Fruit fly (Drosophila melanogaster) ovary, adult (tissue): ENCODE measurements around the gene AlaRS-m.

Experiments used
- CG17801 ChIP-seq: fragments of 200-800 bp; optimal IDR thresholded peaks from 2 replicates; lab custom pipeline; 2019; ENCODE audit warnings: missing biosample characterization, mild to moderate bottlenecking, missing genetic modification characterization, moderate library complexity; ENCODE audit not compliant: partially characterized antibody

Gene AlaRS-m

DNA sequence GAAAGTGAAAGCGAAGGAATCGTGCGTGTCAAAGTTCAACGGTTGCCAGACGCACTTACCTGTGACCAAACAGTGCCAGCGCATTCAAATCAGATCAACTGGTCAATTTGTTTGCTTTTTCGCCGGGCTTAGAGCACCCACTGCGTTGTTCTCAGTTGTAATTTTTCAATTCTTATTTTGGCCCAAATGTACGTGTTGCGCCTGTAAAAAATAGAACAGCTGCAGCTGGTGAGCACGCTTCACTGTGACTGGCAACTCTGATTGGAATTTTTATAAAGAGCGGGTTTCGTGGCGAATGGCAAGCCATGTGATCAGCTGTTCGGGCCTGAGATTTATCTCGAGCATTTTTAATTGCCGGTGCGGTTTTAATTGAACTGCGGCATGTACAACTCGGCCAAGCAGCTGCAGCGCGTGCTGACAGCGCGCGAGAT, at the start of gene AlaRS-m, which contains the start of gene Fitm:
AlaRS-m (plus strand) TSS at position 285 of the 431 bp plus-strand sequence.
Fitm (minus strand) TSS at position 250 of the 431 bp plus-strand sequence.
- TF ChIP-seq CG17801 (GFP tag; lab: Kevin White, UChicago): peak; percentile 35

DNA sequence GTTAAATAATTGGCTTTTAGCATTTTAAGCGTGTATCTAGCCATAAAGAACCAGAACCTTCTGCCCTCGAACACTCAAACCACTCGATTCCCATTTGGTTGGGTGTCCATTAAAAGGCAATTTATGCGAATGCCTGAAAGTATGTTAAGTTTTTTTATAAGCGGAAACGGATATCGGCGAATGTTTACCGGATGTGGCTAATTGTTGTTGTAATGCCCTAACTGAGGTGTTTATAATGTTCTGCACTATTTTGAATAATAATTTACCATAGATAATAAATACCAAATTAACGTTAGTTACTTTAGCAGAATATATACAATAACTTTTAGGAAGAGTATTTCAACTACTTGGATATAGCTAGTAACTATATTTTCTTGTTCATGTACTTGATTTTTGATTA, 49.2 kb upstream of the AlaRS-m start:
- peak; percentile 33 for TF ChIP-seq CG17801 (GFP tag; lab: Kevin White, UChicago)

DNA sequence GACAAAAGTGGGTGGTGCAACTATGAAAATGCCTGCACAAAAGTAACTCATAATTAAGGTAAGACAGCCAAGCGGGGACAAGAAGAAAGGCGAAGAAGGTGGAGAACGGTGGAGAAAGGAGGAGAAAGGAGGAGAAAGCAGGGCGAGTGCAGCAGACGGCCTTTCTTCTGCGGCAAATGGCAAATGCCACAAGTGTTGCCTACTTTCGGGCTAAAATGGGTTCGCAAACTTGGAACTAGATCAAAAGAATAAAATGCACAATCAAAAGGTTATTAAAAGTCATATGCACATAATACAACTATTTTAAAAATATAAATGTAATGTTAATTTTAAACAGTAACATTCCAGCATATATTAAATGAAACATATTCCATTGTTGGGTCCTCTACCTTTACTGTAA, 43.8 kb upstream of the AlaRS-m start:
- TF ChIP-seq CG17801 (GFP tag; lab: Kevin White, UChicago): no peak

DNA sequence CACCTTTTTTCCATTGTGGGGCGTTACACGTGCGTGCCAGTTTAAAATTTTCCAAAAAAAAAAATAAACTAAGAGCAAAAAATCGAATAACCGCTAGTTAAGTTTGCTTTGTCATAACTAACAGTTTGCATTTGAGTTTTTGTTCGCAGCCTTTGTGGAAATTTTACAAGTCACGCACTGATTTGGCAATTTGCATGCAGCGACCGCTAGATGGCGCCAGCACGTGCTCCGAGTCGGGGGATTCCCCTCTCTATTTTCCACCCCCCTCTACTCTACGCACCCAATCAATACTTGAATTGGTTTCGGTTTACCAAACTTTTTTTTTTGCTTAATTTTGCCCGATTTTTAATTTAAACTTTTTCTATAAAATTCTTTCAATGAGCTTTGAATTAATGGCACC, 20.7 kb upstream of the AlaRS-m start:
- no peak for TF ChIP-seq CG17801 (GFP tag; lab: Kevin White, UChicago)

DNA sequence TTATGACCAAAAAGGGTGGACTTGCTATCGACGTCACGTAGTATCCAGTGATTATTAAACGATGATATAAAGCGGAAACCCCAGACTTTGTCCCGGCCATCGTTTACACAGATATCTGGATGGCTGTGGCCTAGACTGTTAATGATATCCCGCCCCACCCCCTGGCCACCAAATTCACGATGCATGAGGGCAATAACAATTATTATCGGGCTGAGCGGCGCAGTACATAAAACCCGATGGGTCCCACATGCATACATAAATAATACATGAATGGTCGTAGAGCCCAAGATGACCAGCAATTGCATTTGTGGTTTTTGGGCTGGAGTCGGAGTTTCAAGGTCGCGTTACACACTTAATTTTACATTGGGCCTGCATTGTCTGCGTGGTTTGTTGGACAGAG, 18.3 kb upstream of the AlaRS-m start:
- TF ChIP-seq CG17801 (GFP tag; lab: Kevin White, UChicago): no peak

DNA sequence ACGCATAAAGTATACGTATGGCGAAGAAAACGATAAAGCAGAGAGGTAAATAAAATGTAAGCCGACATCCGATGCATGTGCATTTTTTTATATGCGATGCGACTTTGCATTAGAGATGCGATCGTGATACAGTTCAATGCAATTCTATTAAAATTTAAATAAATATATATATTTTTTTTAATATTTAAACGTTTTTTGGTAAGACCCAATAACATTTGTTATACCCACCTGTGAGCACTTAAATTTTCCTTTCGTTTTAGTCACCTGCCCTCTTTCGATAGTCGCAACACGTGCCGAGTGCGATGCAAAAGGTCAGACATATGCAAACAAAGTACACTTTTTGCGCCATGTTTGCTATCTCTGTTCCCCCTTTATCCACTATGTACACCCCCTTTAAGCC, 17.7 kb upstream of the AlaRS-m start:
- no peak for TF ChIP-seq CG17801 (GFP tag; lab: Kevin White, UChicago)

DNA sequence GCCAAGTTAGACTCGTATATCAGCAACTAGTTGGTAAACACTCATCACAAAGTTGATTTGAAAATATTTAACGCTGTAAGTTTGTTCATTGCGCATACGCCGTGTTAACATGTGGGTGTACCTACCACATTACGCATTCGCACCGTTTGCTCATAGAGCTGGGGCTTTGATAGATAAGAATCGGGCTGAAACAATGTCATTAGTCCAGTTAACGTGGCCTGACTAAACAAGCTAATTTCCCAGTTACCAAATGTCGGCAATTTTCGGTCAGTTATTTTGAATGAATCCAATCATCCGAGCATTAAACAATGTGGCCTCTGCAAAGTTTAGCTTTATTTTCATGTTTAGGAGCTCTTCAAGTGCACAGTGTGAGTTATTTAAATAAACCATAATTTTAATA, 16.7 kb upstream of the AlaRS-m start, which contains the start of gene CG4597:
CG4597 (plus strand) TSS at position 301 of the 400 bp plus-strand sequence.
- TF ChIP-seq CG17801 (GFP tag; lab: Kevin White, UChicago): no peak

DNA sequence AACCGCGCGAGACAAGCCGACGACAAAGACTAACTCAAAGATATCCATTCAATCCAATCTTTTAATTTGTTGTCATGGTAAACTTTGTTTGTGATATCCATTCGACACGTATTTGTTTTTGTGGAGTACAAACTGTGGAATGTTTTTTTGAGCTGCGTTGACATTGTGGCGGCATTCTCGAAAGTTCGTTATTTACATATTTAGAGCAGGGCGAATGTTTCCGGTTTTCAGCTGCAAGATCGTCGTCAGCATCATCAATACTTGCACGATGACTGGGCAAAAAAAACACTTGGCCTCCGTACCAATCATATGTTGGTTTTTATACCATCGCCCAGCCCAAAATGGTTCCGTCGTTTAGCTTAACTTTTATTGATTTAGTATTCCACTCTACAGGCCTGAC, 15.4 kb upstream of the AlaRS-m start:
- TF ChIP-seq CG17801 (GFP tag; lab: Kevin White, UChicago): no peak

DNA sequence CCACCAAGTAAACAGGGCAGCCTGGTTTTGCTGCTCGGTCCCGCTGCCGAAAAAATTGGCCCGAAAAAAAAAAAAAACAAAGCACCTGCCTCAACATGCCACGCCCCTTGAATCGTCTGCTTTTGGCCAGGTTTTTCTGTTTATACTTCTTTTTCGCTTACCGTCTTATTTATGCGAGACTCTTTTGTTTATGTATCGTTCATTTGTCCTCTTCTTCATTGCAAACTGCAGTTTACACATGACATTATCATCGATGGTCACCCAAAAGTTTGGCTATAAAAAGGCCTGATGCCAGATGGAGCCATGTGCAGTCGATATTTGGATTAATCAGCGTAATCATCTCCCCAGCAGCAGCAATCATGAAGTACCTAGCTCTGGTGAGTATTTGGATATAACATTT, 14.7 kb upstream of the AlaRS-m start, which contains the start of gene CG15212:
CG15212 (plus strand) TSS at position 301 of the 400 bp plus-strand sequence.
- TF ChIP-seq CG17801 (GFP tag; lab: Kevin White, UChicago): no peak

DNA sequence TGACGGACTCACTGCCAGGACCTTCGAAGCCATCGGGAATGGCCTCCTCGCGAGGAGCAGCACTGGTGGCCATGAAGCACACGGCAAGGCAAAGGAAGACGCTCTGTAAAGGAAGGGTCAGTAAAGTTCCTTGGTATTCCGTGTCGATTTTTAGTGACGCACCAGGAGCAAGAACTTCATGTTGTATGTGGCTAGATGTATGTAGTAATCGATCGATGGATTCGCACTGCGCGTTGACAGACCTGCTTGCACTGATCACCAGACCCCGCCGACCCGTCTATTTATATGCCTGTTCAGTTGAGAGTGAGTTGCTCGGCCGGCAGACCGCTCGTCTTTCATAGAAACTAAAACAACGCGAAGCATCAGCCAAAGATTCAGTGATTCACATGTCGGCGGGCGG, 12.9 kb upstream of the AlaRS-m start, which contains the start of gene CG15213:
CG15213 (minus strand) TSS at position 255 of the 400 bp plus-strand sequence.
- TF ChIP-seq CG17801 (GFP tag; lab: Kevin White, UChicago): no peak

DNA sequence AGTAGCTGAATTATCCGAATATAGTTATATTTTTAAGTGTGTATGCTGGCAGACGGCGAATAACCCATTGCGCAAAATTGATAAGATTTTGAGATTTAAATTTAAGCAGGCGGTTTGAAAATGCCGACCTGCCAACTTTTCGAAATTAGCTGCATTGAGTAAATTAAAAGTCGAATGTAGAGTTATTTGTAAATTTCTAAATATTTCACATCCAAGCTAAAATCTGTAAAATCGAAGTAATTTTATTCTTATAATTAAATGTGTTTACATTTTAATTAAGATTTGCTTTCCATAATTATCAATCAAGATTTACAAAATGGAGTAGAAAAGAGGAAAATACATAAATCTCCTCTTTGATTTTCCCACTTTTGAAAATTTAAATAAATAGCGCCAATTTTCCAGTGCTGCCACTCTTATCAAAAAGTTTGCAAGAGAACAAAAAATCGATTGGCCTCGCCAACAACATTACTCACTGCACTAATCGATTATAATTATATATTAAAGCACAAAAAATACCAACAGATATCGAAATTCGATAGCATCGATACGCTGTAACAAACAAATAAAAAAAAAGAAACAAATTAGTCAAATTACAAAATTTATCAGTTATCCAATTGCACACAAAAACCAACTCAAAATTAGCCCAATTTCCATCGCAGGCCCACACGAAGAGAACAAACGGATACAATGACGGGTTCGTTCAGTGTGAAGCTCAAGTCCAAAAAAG, 12.0 kb upstream of the AlaRS-m start, which contains the start of gene Yod1:
Yod1 (plus strand) TSS at position 168 of the 727 bp plus-strand sequence.
- peak; percentile 73 for TF ChIP-seq CG17801 (GFP tag; lab: Kevin White, UChicago)

DNA sequence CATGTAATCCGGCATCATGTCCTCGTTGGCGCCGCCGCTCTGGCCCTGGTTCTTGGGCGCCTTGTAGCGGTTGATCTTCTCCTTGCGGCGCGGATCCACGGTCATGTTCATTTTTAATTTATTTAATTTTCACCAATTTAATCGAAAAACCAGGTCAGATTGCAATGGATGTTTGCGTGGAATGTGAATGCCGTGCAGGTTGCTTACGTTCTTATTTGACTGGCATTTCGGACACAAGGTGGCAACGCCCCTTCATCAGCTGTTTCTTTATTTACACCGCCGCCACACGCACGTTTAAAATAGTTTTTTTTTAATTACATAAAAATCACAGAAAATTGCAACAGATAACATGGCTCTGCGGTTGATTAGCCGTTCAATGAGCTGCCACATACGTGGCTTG, 9.8 kb upstream of the AlaRS-m start, which contains the start of the genes CG10674 and CG4611:
CG10674 (minus strand) TSS at position 170 of the 400 bp plus-strand sequence.
CG4611 (plus strand) TSS at position 254 of the 400 bp plus-strand sequence.
- TF ChIP-seq CG17801 (GFP tag; lab: Kevin White, UChicago): no peak

DNA sequence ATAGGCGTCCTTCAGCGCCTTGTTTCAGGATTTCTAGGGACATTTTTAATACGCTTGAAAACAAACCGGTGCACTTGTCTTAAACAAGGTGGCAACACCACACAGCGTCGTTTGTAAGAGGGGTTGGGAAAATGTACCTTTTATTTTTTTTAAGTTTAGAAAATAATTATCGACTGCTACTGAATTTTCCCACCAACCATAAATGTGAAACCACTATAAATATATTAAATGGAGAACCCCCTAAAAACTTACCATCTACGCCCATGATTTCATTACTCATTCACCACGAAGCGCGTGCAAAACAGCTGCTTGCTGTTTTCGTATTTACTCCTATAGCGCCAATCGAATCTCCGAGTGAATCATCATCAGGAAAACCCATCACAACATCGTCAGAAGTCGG, 6.6 kb upstream of the AlaRS-m start, which contains the start of the genes Tcs5 and CHMP2B:
Tcs5 (minus strand) TSS at position 84 of the 400 bp plus-strand sequence.
CHMP2B (plus strand) TSS at position 308 of the 400 bp plus-strand sequence.
- peak; percentile 100 for TF ChIP-seq CG17801 (GFP tag; lab: Kevin White, UChicago)

DNA sequence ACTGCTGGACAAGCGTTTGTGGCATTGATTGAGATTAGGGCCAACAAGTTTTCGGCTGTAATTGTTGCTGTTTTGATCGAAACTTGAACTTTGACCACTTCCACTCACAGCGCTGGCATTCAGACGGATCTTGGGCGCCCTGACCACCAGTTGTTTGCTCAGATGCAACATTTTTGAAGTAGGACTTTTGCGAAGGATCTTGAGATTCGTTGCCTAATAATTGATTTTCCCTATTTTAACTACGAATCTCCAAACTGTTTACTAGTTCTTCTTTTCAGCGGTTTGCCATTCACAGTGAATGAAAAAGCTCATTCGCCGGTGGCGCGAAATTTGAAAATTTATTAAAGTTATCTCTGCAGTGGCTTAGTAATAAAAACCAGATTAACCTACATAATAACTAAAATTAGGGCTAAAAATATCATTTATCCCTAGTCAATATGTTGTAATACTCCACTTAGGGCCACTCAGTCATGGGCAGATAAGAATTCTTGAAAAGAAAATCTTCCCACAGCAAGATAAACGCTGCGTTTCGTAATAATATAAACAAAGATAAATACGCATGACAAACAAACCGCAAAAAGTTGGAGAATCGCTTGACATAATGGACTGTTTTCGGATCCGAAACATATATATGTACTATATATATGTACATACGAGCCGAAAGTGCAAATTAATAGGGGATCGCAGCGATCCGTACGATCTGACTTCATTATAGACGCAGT, 4.4 kb upstream of the AlaRS-m start, which contains the start of the genes Dhrs4 and Gdap1:
Dhrs4 (minus strand) TSS at position 267 of the 722 bp plus-strand sequence.
Gdap1 (plus strand) TSS at position 574 of the 722 bp plus-strand sequence.
- peak; percentile 30 for TF ChIP-seq CG17801 (GFP tag; lab: Kevin White, UChicago)

DNA sequence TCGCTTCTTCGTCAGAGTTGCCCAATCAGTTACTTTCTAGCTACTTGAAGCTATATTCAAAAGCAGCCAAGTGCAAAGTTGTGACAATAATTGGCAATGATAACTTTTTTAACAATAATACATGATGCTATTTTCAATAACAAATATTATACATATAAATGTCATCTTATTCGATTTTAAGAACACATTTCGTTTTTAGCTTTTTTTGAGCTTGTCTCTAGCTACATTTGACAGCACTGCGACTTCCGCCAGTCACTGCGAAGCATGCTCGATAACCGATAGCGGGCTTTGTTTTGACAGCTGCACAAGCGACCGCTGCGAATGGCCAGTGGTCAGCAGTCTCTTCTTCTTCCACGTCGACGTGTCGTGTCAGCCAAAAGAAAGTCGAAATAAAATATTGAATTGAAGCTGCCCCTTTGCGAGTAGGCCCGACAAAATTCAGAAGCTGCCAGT, 6.5 kb downstream of the AlaRS-m start, which contains the start of the genes Gen and Srp54k:
Gen (minus strand) TSS at position 23 of the 453 bp plus-strand sequence.
Srp54k (plus strand) TSS at position 325 of the 453 bp plus-strand sequence.
- TF ChIP-seq CG17801 (GFP tag; lab: Kevin White, UChicago): no peak
